Fruit fly (Drosophila melanogaster): Measurements from ENCODE around the gene CG9692.

Gene CG9692

DNA sequence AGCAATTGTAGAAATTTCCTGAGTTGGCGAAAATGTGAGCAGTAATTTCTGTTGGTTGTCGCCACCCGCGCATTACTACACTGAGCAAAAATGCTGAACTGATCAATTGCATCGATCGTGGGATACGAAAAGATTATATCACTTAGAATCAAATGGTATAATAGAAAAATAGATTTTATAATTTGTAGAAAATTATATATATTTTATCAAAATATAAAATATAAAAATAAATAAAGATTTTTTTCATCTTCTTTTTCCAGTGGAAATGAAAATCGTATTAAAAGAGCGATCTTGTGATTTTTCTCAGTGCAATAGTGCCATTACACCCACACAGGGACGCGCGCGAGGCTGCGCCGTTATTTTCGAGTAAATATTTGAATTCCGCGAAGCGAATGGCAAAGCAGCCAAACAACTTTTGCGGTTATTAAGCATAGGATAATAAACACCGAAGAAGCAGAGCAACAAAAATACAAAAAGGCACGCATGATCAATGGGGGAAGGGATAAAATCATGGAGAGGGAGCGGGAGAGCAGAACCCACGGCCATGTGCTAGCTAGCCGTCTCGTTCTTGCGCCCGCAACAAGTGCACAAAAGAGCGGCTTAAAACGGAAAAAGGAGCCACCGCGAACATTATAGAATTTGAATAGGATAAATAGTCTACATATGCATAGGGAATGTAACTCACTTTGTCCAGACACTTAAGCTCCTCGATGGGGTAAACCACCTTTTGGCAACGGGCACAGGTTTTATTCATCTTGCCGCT, 5.7 kb downstream of the CG9692 start (continued):
- TF ChIP-seq Hey (tag; optimal IDR thresholded peaks at IDR 0.05) = no peak
- TF ChIP-seq CG7987 (GFP tag; optimal IDR thresholded peaks at IDR 0.05) = no peak
- no peak for TF ChIP-seq CG6765 (GFP tag; optimal IDR thresholded peaks at IDR 0.05)
- no peak for TF ChIP-seq fd102C (GFP tag; optimal IDR thresholded peaks at IDR 0.05)
- TF ChIP-seq CG6683 (GFP tag; optimal IDR thresholded peaks at IDR 0.05) = peak; percentile 28
- no peak for TF ChIP-seq chn (GFP tag; optimal IDR thresholded peaks at IDR 0.05)
- no peak for TF ChIP-seq nerfin-1 (tag; optimal IDR thresholded peaks at IDR 0.05)
- peak; percentile 60 for TF ChIP-seq unpg (GFP tag; optimal IDR thresholded peaks at IDR 0.05)
- no peak for TF ChIP-seq CrebB (tag; optimal IDR thresholded peaks at IDR 0.05)
- no peak for TF ChIP-seq org-1 (GFP tag; optimal IDR thresholded peaks at IDR 0.05)
- TF ChIP-seq ttk (GFP tag; IDR thresholded peaks at IDR 0.05) = no peak
- no peak for TF ChIP-seq Bteb2 (GFP tag; optimal IDR thresholded peaks at IDR 0.05)
- TF ChIP-seq gce (GFP tag; IDR thresholded peaks at IDR 0.05) = no peak
- no peak for TF ChIP-seq CG7271 (tag; optimal IDR thresholded peaks at IDR 0.05)
- TF ChIP-seq ERR (GFP tag; optimal IDR thresholded peaks at IDR 0.05) = no peak
- TF ChIP-seq CG3726 (GFP tag; IDR thresholded peaks at IDR 0.05) = no peak
- TF ChIP-seq amos (GFP tag; IDR thresholded peaks at IDR 0.05; ENCODE audit: partially characterized antibody) = no peak
- TF ChIP-seq fru (optimal IDR thresholded peaks at IDR 0.05) = no peak
- no peak for TF ChIP-seq cad (GFP tag; optimal IDR thresholded peaks at IDR 0.05)
- TF ChIP-seq GATAe (GFP tag; conservative IDR thresholded peaks at IDR 0.05) = no peak
- peak; percentile 42 for TF ChIP-seq grau (tag; optimal IDR thresholded peaks at IDR 0.05)
- no peak for TF ChIP-seq cg (GFP tag; optimal IDR thresholded peaks at IDR 0.05)
- TF ChIP-seq Awh (GFP tag; IDR thresholded peaks at IDR 0.05) = 0 out of 2 replicates have a peak, but pooled peaks have one; percentile 42
- no peak for TF ChIP-seq wek (GFP tag; optimal IDR thresholded peaks at IDR 0.05)
- peak; percentile 41 for TF ChIP-seq caup (GFP tag; optimal IDR thresholded peaks at IDR 0.05; ENCODE audit: severe bottlenecking)
- no peak for TF ChIP-seq Lpt (GFP tag; optimal IDR thresholded peaks at IDR 0.05)
- no peak for TF ChIP-seq CG16813 (GFP tag; IDR thresholded peaks at IDR 0.05; ENCODE audit: partially characterized antibody)
- no peak for TF ChIP-seq abd-A (tag; optimal IDR thresholded peaks at IDR 0.05)
- no peak for TF ChIP-seq CG11723 (GFP tag; optimal IDR thresholded peaks at IDR 0.05)
- no peak for TF ChIP-seq tap (tag; optimal IDR thresholded peaks at IDR 0.05)
- no peak for TF ChIP-seq CG9437 (GFP tag; optimal IDR thresholded peaks at IDR 0.05)
- TF ChIP-seq CG31224 (GFP tag; IDR thresholded peaks at IDR 0.05) = 0 out of 2 replicates have a peak, but pooled peaks have one; percentile 8
- peak; percentile 37 for TF ChIP-seq gsb-n (tag; optimal IDR thresholded peaks at IDR 0.05)
- TF ChIP-seq Vsx1 (GFP tag; optimal IDR thresholded peaks at IDR 0.05) = peak; percentile 60
- TF ChIP-seq CG42726 (GFP tag; IDR thresholded peaks at IDR 0.05; ENCODE audit: partially characterized antibody) = no peak
- TF ChIP-seq cato (GFP tag; optimal IDR thresholded peaks at IDR 0.05; ENCODE audit: borderline replicate concordance) = no peak
- no peak for TF ChIP-seq CG31365 (tag; optimal IDR thresholded peaks at IDR 0.05)
- TF ChIP-seq oc (tag; optimal IDR thresholded peaks at IDR 0.05) = no peak
- TF ChIP-seq pros (GFP tag; optimal IDR thresholded peaks at IDR 0.05) = no peak
- no peak for TF ChIP-seq CG7786 (GFP tag; optimal IDR thresholded peaks at IDR 0.05)
- TF ChIP-seq CG15479 (GFP tag; optimal IDR thresholded peaks at IDR 0.05) = no peak
- TF ChIP-seq Hmr (GFP tag; optimal IDR thresholded peaks at IDR 0.05) = peak; percentile 60
- TF ChIP-seq ems (GFP tag; optimal IDR thresholded peaks at IDR 0.05) = no peak
- TF ChIP-seq Aef1 (GFP tag; IDR thresholded peaks at IDR 0.05) = peak; percentile 50; the same call in 2 of the 3 replicates
- 0 out of 2 replicates have a peak, but pooled peaks have one; percentile 16 for TF ChIP-seq ara (GFP tag; IDR thresholded peaks at IDR 0.05)
- no peak for TF ChIP-seq CG14050 (GFP tag; IDR thresholded peaks at IDR 0.05)
- no peak for TF ChIP-seq CG10565 (GFP tag; optimal IDR thresholded peaks at IDR 0.05)
- no peak for TF ChIP-seq CG5245 (GFP tag; optimal IDR thresholded peaks at IDR 0.05)
- no peak for TF ChIP-seq BtbVII (GFP tag; optimal IDR thresholded peaks at IDR 0.05)

Measured in whole organism, embryonic.